Worm (Caenorhabditis elegans): Measurements from ENCODE around the gene C49A9.5.
A peak's percentile ranks its signal among the peaks of the same experiment; 100 is the strongest.

Gene C49A9.5

DNA sequence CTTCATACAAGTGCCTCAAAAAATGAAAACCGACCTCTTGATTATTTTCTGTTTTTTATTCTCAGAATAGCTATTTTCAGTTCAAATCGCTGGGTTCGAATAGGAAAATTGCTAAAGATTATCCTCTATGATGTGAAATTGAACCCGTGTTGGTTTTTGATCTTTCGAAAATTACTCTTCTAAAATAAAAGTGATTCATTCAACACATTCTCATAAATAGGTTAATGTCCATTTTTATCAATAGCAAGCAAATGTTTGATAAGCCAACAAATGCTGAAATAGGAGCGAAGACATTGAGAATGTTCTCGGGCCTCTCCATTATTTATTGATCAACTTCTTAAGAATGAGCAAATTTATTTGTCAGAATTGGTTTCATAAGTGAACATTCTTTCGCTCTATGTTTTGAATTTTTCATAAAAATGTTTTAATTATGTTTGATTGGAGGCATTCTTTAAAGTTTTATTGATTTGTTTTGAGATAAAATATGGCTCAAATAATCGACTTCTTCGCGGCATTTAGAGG, 19.4 kb downstream of the C49A9.5 start, which contains the start of gene F58F9.3:
F58F9.3 (plus strand) TSS at position 472 of the 522 bp plus-strand sequence.
- no peak for TF ChIP-seq ref-2 (tag; optimal IDR thresholded peaks at IDR 0.05)

DNA sequence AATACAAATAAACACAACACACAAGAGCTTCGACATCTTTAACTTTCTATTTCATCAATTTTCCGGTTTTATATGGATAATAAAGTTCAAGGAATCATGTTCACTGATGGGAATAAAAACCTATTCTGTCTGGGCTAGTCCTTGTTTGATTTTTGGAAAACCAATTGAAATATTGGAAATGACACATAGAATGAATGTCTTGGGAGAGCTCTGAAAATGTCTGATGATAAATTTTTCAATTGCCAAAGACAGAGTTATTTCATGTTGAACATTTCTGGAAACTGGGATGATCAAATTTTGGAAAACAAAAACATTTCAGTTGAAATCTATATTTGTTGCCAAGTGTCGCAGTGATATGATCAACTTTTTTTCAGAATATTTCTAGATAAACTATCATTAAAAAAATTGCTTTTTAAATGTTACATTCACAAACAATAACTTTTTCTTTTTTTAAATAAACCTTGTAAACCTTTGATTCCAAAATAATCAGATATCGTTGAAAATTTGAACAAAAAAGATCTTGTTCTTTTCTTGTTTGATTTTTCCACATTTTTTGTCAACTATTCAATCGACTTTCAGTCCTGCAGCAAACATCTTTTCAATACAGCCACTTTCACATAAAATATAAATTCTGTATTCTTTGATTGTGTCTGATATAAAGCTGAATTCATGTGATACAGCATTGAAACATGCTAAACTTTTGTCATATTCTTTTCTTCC, 24.2 kb downstream of the C49A9.5 start, which contains the start of the genes F58F9.6 and F58F9.8:
F58F9.6 (minus strand) TSS at position 101 of the 720 bp plus-strand sequence.
F58F9.8 (plus strand) TSS at position 670 of the 720 bp plus-strand sequence.
- TF ChIP-seq ahr-1 (tag; optimal IDR thresholded peaks at IDR 0.05): no peak
- TF ChIP-seq tbx-7 (tag; optimal IDR thresholded peaks at IDR 0.05): no peak
- no peak for TF ChIP-seq unc-3 (GFP tag; conservative IDR thresholded peaks at IDR 0.05)
- TF ChIP-seq unc-3 (tag; optimal IDR thresholded peaks at IDR 0.05): no peak
- TF ChIP-seq unc-42 (tag; optimal IDR thresholded peaks at IDR 0.05): no peak
- no peak for TF ChIP-seq ceh-45 (GFP tag; IDR thresholded peaks at IDR 0.05)
- TF ChIP-seq ceh-22 (tag; optimal IDR thresholded peaks at IDR 0.05): no peak
- no peak for TF ChIP-seq hlh-8 (tag; optimal IDR thresholded peaks at IDR 0.05)
- TF ChIP-seq nhr-232 (tag; optimal IDR thresholded peaks at IDR 0.05): no peak
- no peak for TF ChIP-seq K02D7.2 (tag; optimal IDR thresholded peaks at IDR 0.05)
- no peak for TF ChIP-seq madf-2 (tag; optimal IDR thresholded peaks at IDR 0.05)
- no peak for TF ChIP-seq elt-2 (tag; optimal IDR thresholded peaks at IDR 0.05)
- TF ChIP-seq elt-4 (tag; optimal IDR thresholded peaks at IDR 0.05): no peak
- no peak for TF ChIP-seq dmd-4 (tag; optimal IDR thresholded peaks at IDR 0.05; ENCODE audit: borderline replicate concordance)

DNA sequence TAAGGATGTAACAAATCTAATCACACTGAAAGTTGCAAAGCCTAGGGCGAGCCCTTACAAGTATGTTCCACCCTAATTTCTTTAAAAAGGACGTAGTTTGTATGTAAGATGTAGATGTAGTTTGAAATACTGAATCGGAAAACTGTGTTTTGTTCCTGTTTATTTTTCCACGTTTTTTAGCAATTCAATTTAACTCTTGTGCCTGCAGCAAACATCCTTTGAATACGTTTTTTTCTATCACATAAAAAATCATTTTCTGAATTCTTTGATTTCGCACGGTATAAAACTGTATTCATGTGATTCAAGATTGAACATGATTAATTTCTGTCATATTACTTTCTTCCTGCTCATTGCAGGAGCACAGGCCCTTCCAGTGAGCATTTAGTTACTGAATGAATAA, 26.5 kb downstream of the C49A9.5 start, which contains the start of gene F58F9.9:
F58F9.9 (plus strand) TSS at position 301 of the 400 bp plus-strand sequence.
- TF ChIP-seq rnt-1 (tag; optimal IDR thresholded peaks at IDR 0.05) (no peak), che-1 (tag; optimal IDR thresholded peaks at IDR 0.05) (no peak), mec-3 (tag; optimal IDR thresholded peaks at IDR 0.05; ENCODE audit: borderline replicate concordance) (no peak), nfya-1 (tag; optimal IDR thresholded peaks at IDR 0.05) (no peak), fax-1 (tag; optimal IDR thresholded peaks at IDR 0.05) (no peak), nhr-232 (tag; optimal IDR thresholded peaks at IDR 0.05) (no peak), ets-4 (tag; optimal IDR thresholded peaks at IDR 0.05) (no peak), pha-2 (tag; optimal IDR thresholded peaks at IDR 0.05) (no peak), gmeb-2 (tag; optimal IDR thresholded peaks at IDR 0.05) (no peak), unc-3 (GFP tag; conservative IDR thresholded peaks at IDR 0.05) (no peak), unc-3 (tag; optimal IDR thresholded peaks at IDR 0.05) (no peak), eyg-1 (tag; optimal IDR thresholded peaks at IDR 0.05) (no peak), K02D7.2 (tag; optimal IDR thresholded peaks at IDR 0.05) (no peak), ceh-9 (tag; optimal IDR thresholded peaks at IDR 0.05) (no peak), pros-1 (tag; optimal IDR thresholded peaks at IDR 0.05) (no peak), npax-4 (tag; optimal IDR thresholded peaks at IDR 0.05) (no peak), pax-1 (tag; optimal IDR thresholded peaks at IDR 0.05) (no peak), ceh-2 (tag; optimal IDR thresholded peaks at IDR 0.05) (no peak), C38D4.7 (GFP tag; optimal IDR thresholded peaks at IDR 0.05) (no peak)

DNA sequence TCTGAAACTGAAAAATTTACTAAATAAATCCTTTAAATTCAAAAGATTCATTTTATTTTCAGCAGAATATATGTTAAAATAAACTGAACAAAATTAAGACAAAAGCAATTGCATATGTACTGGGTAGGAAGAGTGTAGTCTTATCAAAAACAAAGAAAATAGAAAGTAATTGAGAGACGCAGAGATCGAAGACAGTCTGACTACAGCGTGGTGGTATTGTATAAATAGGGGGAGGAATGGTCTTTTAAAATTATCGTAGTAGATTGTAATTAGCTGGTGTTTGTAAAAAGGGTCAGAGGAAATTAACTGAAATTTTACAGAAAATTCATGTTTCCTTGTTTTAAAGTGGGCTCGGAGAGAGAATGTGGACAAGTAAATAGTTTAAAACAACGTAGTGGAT, 35.0 kb downstream of the C49A9.5 start, which contains the start of gene acox-3:
acox-3 (minus strand) TSS at position 7 of the 400 bp plus-strand sequence.
- TF ChIP-seq npax-4 (tag; optimal IDR thresholded peaks at IDR 0.05) (no peak), elt-2 (tag; optimal IDR thresholded peaks at IDR 0.05) (peak; percentile 22), sox-4 (tag; optimal IDR thresholded peaks at IDR 0.05) (no peak)

DNA sequence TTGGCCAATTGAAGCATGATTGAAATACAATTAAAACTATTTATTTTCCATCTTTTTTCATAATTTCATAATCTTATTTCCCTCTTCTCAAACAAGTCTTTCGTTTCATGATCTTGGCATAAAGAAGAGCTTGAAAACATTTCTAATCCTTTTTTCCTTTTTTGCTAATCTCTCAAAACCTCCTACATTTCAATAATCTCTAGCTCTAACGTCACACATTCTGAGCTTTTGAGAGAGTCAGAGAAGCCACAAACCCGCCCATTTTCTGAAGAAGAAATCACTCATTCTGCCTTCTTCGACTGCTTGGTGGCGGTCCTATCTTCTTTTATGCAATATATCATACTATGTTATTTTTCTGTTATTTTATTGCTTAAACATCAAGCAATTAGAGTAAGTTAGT, 36.1 kb downstream of the C49A9.5 start, which contains the start of gene F58F9.1:
F58F9.1 (plus strand) TSS at position 251 of the 400 bp plus-strand sequence.
- TF ChIP-seq hlh-8 (tag; optimal IDR thresholded peaks at IDR 0.05): no peak
